Worm (Caenorhabditis elegans) whole organism, L3 larva: ENCODE results near the gene Y113G7A.22.

Experiments used
- R02D3.7 ChIP-seq: fragments of 150-350 bp; optimal IDR thresholded peaks from 2 replicates; lab custom pipeline; 2014; ENCODE audit warnings: missing biosample characterization, missing genetic modification characterization
- egl-27 ChIP-seq: sonication (generic microtip); optimal IDR thresholded peaks from 4 replicates; lab custom pipeline; 2017; ENCODE audit warnings: missing biosample characterization, missing genetic modification reagents, missing genetic modification characterization
- lin-15B ChIP-seq: fragments of 150-350 bp; optimal IDR thresholded peaks from 2 replicates; lab custom pipeline; 2014; ENCODE audit warnings: missing biosample characterization, missing genetic modification characterization
- mdl-1 ChIP-seq: fragments of 150-350 bp; optimal IDR thresholded peaks from 2 replicates; lab custom pipeline; 2014; ENCODE audit warnings: missing biosample characterization, missing genetic modification characterization
- nhr-11 ChIP-seq: fragments of 150-350 bp; optimal IDR thresholded peaks from 2 replicates; lab custom pipeline; 2014; ENCODE audit warnings: missing biosample characterization, missing genetic modification characterization
- nhr-23 ChIP-seq: fragments of 150-350 bp; optimal IDR thresholded peaks from 2 replicates; lab custom pipeline; 2014; ENCODE audit warnings: missing biosample characterization, missing genetic modification reagents, missing genetic modification characterization
- nhr-28 ChIP-seq: fragments of 150-350 bp; optimal IDR thresholded peaks from 2 replicates; lab custom pipeline; 2014; ENCODE audit warnings: missing biosample characterization, missing genetic modification characterization
- nhr-76 ChIP-seq: fragments of 150-350 bp; sonication (generic microtip); optimal IDR thresholded peaks from 5 replicates; lab custom pipeline; 2014; ENCODE audit warnings: missing biosample characterization, missing genetic modification characterization
- pha-4 ChIP-seq: fragments of 150-350 bp; optimal IDR thresholded peaks from 2 replicates; lab custom pipeline; 2014; ENCODE audit warnings: missing biosample characterization, missing genetic modification reagents, missing genetic modification characterization
- pqm-1 ChIP-seq: fragments of 150-350 bp; optimal IDR thresholded peaks from 2 replicates; lab custom pipeline; 2017; ENCODE audit warnings: missing biosample characterization, missing genetic modification characterization, inconsistent platforms
- sea-2 ChIP-seq: fragments of 150-350 bp; sonication (generic microtip); optimal IDR thresholded peaks from 4 replicates; lab custom pipeline; 2014; ENCODE audit warnings: missing biosample characterization, missing genetic modification reagents, missing genetic modification characterization
- unc-39 ChIP-seq: sonication (generic microtip); optimal IDR thresholded peaks from 4 replicates; lab custom pipeline; 2017; ENCODE audit warnings: missing biosample characterization, missing genetic modification characterization
- zag-1 ChIP-seq: fragments of 150-350 bp; optimal IDR thresholded peaks from 2 replicates; lab custom pipeline; 2014; ENCODE audit warnings: missing biosample characterization, missing genetic modification characterization

ce11 chrV:20093940-20094339 is 41.2 kb downstream of the Y113G7A.22 start:
- TF ChIP-seq egl-27 (no peak), pqm-1 (tag; lab: Kevin White, UChicago) (no peak), unc-39 (tag; lab: Kevin White, UChicago) (no peak), nhr-28 (no peak), mdl-1 (tag; lab: Kevin White, UChicago) (no peak), nhr-11 (no peak), R02D3.7 (tag; lab: Kevin White, UChicago) (no peak), sea-2 (GFP tag; lab: Kevin White, UChicago) (no peak), pha-4 (tag; lab: Kevin White, UChicago) (no peak), nhr-23 (no peak), zag-1 (tag; lab: Kevin White, UChicago) (no peak), nhr-76 (no peak), lin-15B (tag; lab: Kevin White, UChicago) (no peak)
